Fruit fly (Drosophila melanogaster): ENCODE results near the gene CG12355.

CG12355 gene

DNA sequence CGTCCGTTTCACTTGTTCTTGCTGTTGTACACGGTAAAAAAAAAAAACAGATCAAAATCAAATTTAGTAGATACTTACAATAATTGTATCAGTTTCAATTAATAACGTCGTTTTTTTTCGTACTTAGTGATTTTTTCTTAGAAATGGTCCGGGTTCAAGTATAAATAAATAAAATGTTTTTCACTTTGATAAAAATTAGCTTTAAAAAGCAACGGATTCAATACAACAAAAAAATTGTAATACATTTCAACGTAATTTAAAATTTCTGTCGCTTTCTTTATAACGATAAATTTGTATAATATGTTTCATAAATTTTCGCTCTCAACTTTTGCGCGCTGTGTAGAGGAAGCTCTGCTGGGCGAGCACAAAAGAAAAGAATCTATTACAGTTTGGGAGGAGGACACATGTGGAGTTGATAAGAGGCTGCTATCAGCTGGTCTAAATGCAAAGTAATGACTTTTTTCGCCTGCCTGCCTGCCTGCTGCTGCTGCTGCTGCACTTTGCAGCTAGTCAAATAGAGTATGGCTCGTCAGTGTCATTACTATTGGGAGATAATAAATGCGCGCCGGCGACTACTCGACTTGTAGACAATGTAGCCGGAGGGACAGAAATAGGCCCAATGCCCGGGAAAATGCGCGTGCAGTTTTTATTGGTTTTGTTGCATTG is 42.7 kb upstream of the CG12355 start (continued):
- peak; percentile 80 for TF ChIP-seq CG2712 (tag; optimal IDR thresholded peaks at IDR 0.05)
- peak; percentile 15 for TF ChIP-seq Nf-YC (tag; optimal IDR thresholded peaks at IDR 0.05)
- TF ChIP-seq p53 (GFP tag; optimal IDR thresholded peaks at IDR 0.05), result no peak
- no peak for TF ChIP-seq repo (GFP tag; optimal IDR thresholded peaks at IDR 0.05)
- TF ChIP-seq hbn (GFP tag; IDR thresholded peaks at IDR 0.05; ENCODE audit: partially characterized antibody), result no peak
- TF ChIP-seq B-H1 (GFP tag; IDR thresholded peaks at IDR 0.05), result no peak
- peak; percentile 47 for TF ChIP-seq CG16863 (GFP tag; optimal IDR thresholded peaks at IDR 0.05)
- peak; percentile 2 for TF ChIP-seq Mes4 (GFP tag; optimal IDR thresholded peaks at IDR 0.05)
- 0 out of 3 replicates have a peak, but pooled peaks have one; percentile 43 for TF ChIP-seq CG11093 (GFP tag; IDR thresholded peaks at IDR 0.05)
- no peak for TF ChIP-seq br (optimal IDR thresholded peaks at IDR 0.05)
- TF ChIP-seq tio (GFP tag; optimal IDR thresholded peaks at IDR 0.05), result peak; percentile 68
- TF ChIP-seq D (optimal IDR thresholded peaks at IDR 0.05), result no peak
- TF ChIP-seq D (GFP tag; optimal IDR thresholded peaks at IDR 0.05), result peak; percentile 64
- no peak for TF ChIP-seq Dref (GFP tag; IDR thresholded peaks at IDR 0.05)
- peak in 1 of 2 experiments; percentile 78 for TF ChIP-seq Eip74EF (GFP tag; optimal IDR thresholded peaks at IDR 0.05)
- no peak for TF ChIP-seq en (GFP tag; optimal IDR thresholded peaks at IDR 0.05)
- peak; percentile 65 for TF ChIP-seq CG12659 (GFP tag; optimal IDR thresholded peaks at IDR 0.05)
- peak; percentile 20 for TF ChIP-seq gro (GFP tag; optimal IDR thresholded peaks at IDR 0.05)
- TF ChIP-seq Hr51 (GFP tag; optimal IDR thresholded peaks at IDR 0.05), result peak; percentile 14 to 86
- TF ChIP-seq vvl (GFP tag; IDR thresholded peaks at IDR 0.05), result peak; percentile 35
- TF ChIP-seq CG12219 (GFP tag; optimal IDR thresholded peaks at IDR 0.05), result peak; percentile 0
- peak; percentile 50 for TF ChIP-seq Chrac-16 (GFP tag; optimal IDR thresholded peaks at IDR 0.05)
- no peak for TF ChIP-seq CG8478 (optimal IDR thresholded peaks at IDR 0.05)
- TF ChIP-seq slp2 (GFP tag; optimal IDR thresholded peaks at IDR 0.05), result peak; percentile 32
- no peak for TF ChIP-seq Fer2 (tag; optimal IDR thresholded peaks at IDR 0.05)
- TF ChIP-seq CG9437 (GFP tag; optimal IDR thresholded peaks at IDR 0.05), result peak; percentile 70
- peak; percentile 89 for TF ChIP-seq gem (tag; optimal IDR thresholded peaks at IDR 0.05)
- peak; percentile 66 for TF ChIP-seq CG18619 (GFP tag; optimal IDR thresholded peaks at IDR 0.05)
- TF ChIP-seq tna (GFP tag; IDR thresholded peaks at IDR 0.05; ENCODE audit: partially characterized antibody), result no peak
- peak; percentile 74 for TF ChIP-seq zen (tag; optimal IDR thresholded peaks at IDR 0.05)
- TF ChIP-seq tgo (GFP tag; IDR thresholded peaks at IDR 0.05), result peak; percentile 61
- no peak for TF ChIP-seq Stat92E (GFP tag; optimal IDR thresholded peaks at IDR 0.05)
- no peak for TF ChIP-seq MBD-R2 (GFP tag; IDR thresholded peaks at IDR 0.05)
- no peak for TF ChIP-seq bowl (GFP tag; IDR thresholded peaks at IDR 0.05)
- no peak; the same call in 1 of the 2 replicates for TF ChIP-seq H2.0 (GFP tag; IDR thresholded peaks at IDR 0.05)
- TF ChIP-seq Fer3 (tag; optimal IDR thresholded peaks at IDR 0.05), result peak; percentile 54
- peak; percentile 8 for TF ChIP-seq crc (GFP tag; optimal IDR thresholded peaks at IDR 0.05)
- peak; percentile 85 for TF ChIP-seq CG11504 (tag; optimal IDR thresholded peaks at IDR 0.05)
- peak; percentile 37; the same call in 1 of the 2 replicates for TF ChIP-seq CG6272 (GFP tag; IDR thresholded peaks at IDR 0.05)
- no peak for TF ChIP-seq CG11456 (GFP tag; IDR thresholded peaks at IDR 0.05)
- no peak for TF ChIP-seq peb (GFP tag; IDR thresholded peaks at IDR 0.05)
- TF ChIP-seq CG4730 (GFP tag; IDR thresholded peaks at IDR 0.05), result no peak
- TF ChIP-seq ara (GFP tag; IDR thresholded peaks at IDR 0.05), result peak; percentile 42; the same call in 1 of the 2 replicates
- TF ChIP-seq Dad (GFP tag; optimal IDR thresholded peaks at IDR 0.05), result no peak
- TF ChIP-seq CG4282 (GFP tag; optimal IDR thresholded peaks at IDR 0.05), result no peak
- TF ChIP-seq CG4820 (GFP tag; optimal IDR thresholded peaks at IDR 0.05), result peak; percentile 63
- no peak for TF ChIP-seq sc (optimal IDR thresholded peaks at IDR 0.05)
- TF ChIP-seq sc (GFP tag; optimal IDR thresholded peaks at IDR 0.05), result peak; percentile 69
- TF ChIP-seq Doc3 (GFP tag; IDR thresholded peaks at IDR 0.05; ENCODE audit: partially characterized antibody), result no peak
- no peak for TF ChIP-seq Hey (tag; optimal IDR thresholded peaks at IDR 0.05)
- TF ChIP-seq CG12236 (GFP tag; optimal IDR thresholded peaks at IDR 0.05), result peak; percentile 25
